Worm (Caenorhabditis elegans) whole organism, young adult: ENCODE results near the gene cct-3.

ENCODE experiments used
- B0019.2 ChIP-seq: fragments of 200-800 bp; sonication (Bioruptor generic); conservative IDR thresholded peaks from 2 replicates; pipeline ENCODE4 v1.3.6; 2022; ENCODE audit warnings: missing genetic modification reagents, missing genetic modification characterization, missing compliant biosample characterization
- C06A6.2 ChIP-seq: fragments of 200-800 bp; sonication (Bioruptor generic); conservative IDR thresholded peaks from 2 replicates; pipeline ENCODE4 v1.3.6; 2022; ENCODE audit warnings: missing genetic modification characterization, missing compliant biosample characterization
- D2030.7 ChIP-seq: fragments of 200-800 bp; sonication (Bioruptor generic); IDR thresholded peaks from 2 replicates; pipeline ENCODE4 v1.3.6; 2022; ENCODE audit warnings: missing genetic modification reagents, missing genetic modification characterization, missing compliant biosample characterization
- F10E7.11 ChIP-seq: sonication (generic microtip); optimal IDR thresholded peaks from 2 replicates; lab custom pipeline; 2017; ENCODE audit warnings: mild to moderate bottlenecking, missing genetic modification characterization, moderate library complexity, missing compliant biosample characterization
- F22D6.2 ChIP-seq: sonication (generic microtip); optimal IDR thresholded peaks from 2 replicates; lab custom pipeline; 2016; ENCODE audit warnings: mild to moderate bottlenecking, missing genetic modification characterization, missing compliant biosample characterization
- F23B12.7 ChIP-seq: sonication (generic microtip); optimal IDR thresholded peaks from 2 replicates; lab custom pipeline; 2017; ENCODE audit warnings: missing genetic modification characterization, mild to moderate bottlenecking, missing compliant biosample characterization, antibody characterized with exemption, moderate library complexity; ENCODE audit not compliant: insufficient read depth
- F57A8.1 ChIP-seq: fragments of 200-800 bp; sonication (Bioruptor generic); optimal IDR thresholded peaks from 2 replicates; lab custom pipeline; 2018; ENCODE audit warnings: mild to moderate bottlenecking, missing genetic modification characterization, moderate library complexity, missing compliant biosample characterization
- F57C9.4 ChIP-seq: sonication (generic microtip); optimal IDR thresholded peaks from 2 replicates; lab custom pipeline; 2017; ENCODE audit warnings: mild to moderate bottlenecking, missing genetic modification characterization, missing compliant biosample characterization
- T07F8.4 ChIP-seq: sonication (generic microtip); optimal IDR thresholded peaks from 2 replicates; lab custom pipeline; 2016; ENCODE audit warnings: mild to moderate bottlenecking, missing genetic modification characterization, moderate library complexity, missing compliant biosample characterization
- T26A5.8 ChIP-seq: sonication (generic microtip); optimal IDR thresholded peaks from 2 replicates; lab custom pipeline; 2016; ENCODE audit warnings: missing genetic modification characterization, missing compliant biosample characterization
- Y53G8AR.9 ChIP-seq: fragments of 200-800 bp; sonication (Bioruptor generic); conservative IDR thresholded peaks from 2 replicates; pipeline ENCODE4 v1.3.6; 2022; ENCODE audit warnings: missing genetic modification reagents, missing genetic modification characterization, missing compliant biosample characterization
- Y67H2A.10 ChIP-seq: fragments of 200-800 bp; sonication (Bioruptor generic); conservative IDR thresholded peaks from 2 replicates; pipeline ENCODE4 v1.3.6; 2022; ENCODE audit warnings: missing genetic modification reagents, missing genetic modification characterization, missing compliant biosample characterization
- attf-5 ChIP-seq: fragments of 200-800 bp; sonication (Bioruptor generic); optimal IDR thresholded peaks from 2 replicates; lab custom pipeline; 2018; ENCODE audit warnings: mild to moderate bottlenecking, missing genetic modification characterization, missing compliant biosample characterization
- ccch-3 ChIP-seq: fragments of 200-800 bp; sonication (Bioruptor generic); optimal IDR thresholded peaks from 2 replicates; lab custom pipeline; 2018; ENCODE audit warnings: mild to moderate bottlenecking, missing genetic modification characterization, missing compliant biosample characterization
- cebp-1 ChIP-seq, 2 experiments: fragments of 200-800 bp in 1 of 2; sonication (Bioruptor generic) in 1 of 2; sonication (generic microtip) in 1 of 2; IDR thresholded peaks in 1 of 2; optimal IDR thresholded peaks in 1 of 2; 2 replicates each; pipeline versions ENCODE4 v1.3.6 to Lab custom; 2017 to 2022; ENCODE audit warnings: missing compliant biosample characterization in 2 of 2, missing genetic modification characterization in 2 of 2, mild to moderate bottlenecking in 1 of 2, missing genetic modification reagents in 1 of 2, moderate library complexity in 1 of 2
- ceh-91 ChIP-seq: fragments of 200-800 bp; sonication (Bioruptor generic); IDR thresholded peaks from 2 replicates; pipeline ENCODE4 v1.3.6; 2022; ENCODE audit warnings: missing genetic modification reagents, missing genetic modification characterization, missing compliant biosample characterization
- dox-1 ChIP-seq: fragments of 200-800 bp; sonication (Bioruptor generic); IDR thresholded peaks from 2 replicates; pipeline ENCODE4 v1.3.6; 2022; ENCODE audit warnings: missing genetic modification reagents, missing genetic modification characterization, missing compliant biosample characterization
- dpff-1 ChIP-seq: sonication (generic microtip); optimal IDR thresholded peaks from 2 replicates; lab custom pipeline; 2017; ENCODE audit warnings: mild to moderate bottlenecking, missing genetic modification characterization, missing compliant biosample characterization
- dpl-1 ChIP-seq: fragments of 150-350 bp; optimal IDR thresholded peaks from 2 replicates; lab custom pipeline; 2014; ENCODE audit warnings: missing biosample characterization, missing genetic modification reagents, missing genetic modification characterization
- efl-1 ChIP-seq: fragments of 150-350 bp; optimal IDR thresholded peaks from 2 replicates; lab custom pipeline; 2014; ENCODE audit warnings: missing biosample characterization, missing genetic modification reagents, missing genetic modification characterization
- egl-18 ChIP-seq: fragments of 200-800 bp; sonication (Bioruptor generic); IDR thresholded peaks from 2 replicates; pipeline ENCODE4 v1.3.6; 2022; ENCODE audit warnings: missing genetic modification reagents, missing genetic modification characterization, missing compliant biosample characterization
- gei-17 ChIP-seq: fragments of 200-800 bp; sonication (Bioruptor generic); optimal IDR thresholded peaks from 2 replicates; lab custom pipeline; 2018; ENCODE audit warnings: mild to moderate bottlenecking, missing genetic modification characterization, missing compliant biosample characterization
- hmg-1.2 ChIP-seq: fragments of 200-800 bp; sonication (Bioruptor generic); IDR thresholded peaks from 2 replicates; pipeline ENCODE4 v1.3.6; 2022; ENCODE audit warnings: missing genetic modification reagents, missing genetic modification characterization, missing compliant biosample characterization
- lin-26 ChIP-seq: fragments of 200-800 bp; sonication (Bioruptor generic); IDR thresholded peaks from 2 replicates; pipeline ENCODE4 v1.3.6; 2022; ENCODE audit warnings: missing genetic modification reagents, missing genetic modification characterization, missing compliant biosample characterization
- lin-35 ChIP-seq, 3 experiments: fragments of 150-350 bp in 2 of 3; sonication (generic microtip) in 1 of 3; optimal IDR thresholded peaks; 2 replicates each; lab custom pipeline; 2014 to 2018; ENCODE audit warnings: missing biosample characterization in 3 of 3, missing genetic modification characterization in 3 of 3, missing genetic modification reagents in 3 of 3
- lin-54 ChIP-seq: fragments of 200-800 bp; sonication (Bioruptor generic); optimal IDR thresholded peaks from 2 replicates; lab custom pipeline; 2018; ENCODE audit warnings: mild to moderate bottlenecking, missing genetic modification characterization, missing compliant biosample characterization
- mcd-1 ChIP-seq: fragments of 200-800 bp; sonication (Bioruptor generic); IDR thresholded peaks from 2 replicates; pipeline ENCODE4 v1.3.6; 2022; ENCODE audit warnings: missing genetic modification reagents, missing genetic modification characterization, missing compliant biosample characterization
- mel-28 ChIP-seq: sonication (generic microtip); optimal IDR thresholded peaks from 2 replicates; lab custom pipeline; 2016; ENCODE audit warnings: borderline replicate concordance, mild to moderate bottlenecking, missing genetic modification characterization, missing compliant biosample characterization
- mes-4 ChIP-seq: sonication (generic microtip); optimal IDR thresholded peaks from 2 replicates; lab custom pipeline; 2016; ENCODE audit warnings: missing genotype, missing genetic modification characterization, missing compliant biosample characterization
- nhr-27 ChIP-seq: fragments of 200-800 bp; sonication (Bioruptor generic); optimal IDR thresholded peaks from 2 replicates; lab custom pipeline; 2018; ENCODE audit warnings: mild to moderate bottlenecking, missing genetic modification characterization, moderate library complexity, missing compliant biosample characterization
- nhr-90 ChIP-seq: sonication (generic microtip); optimal IDR thresholded peaks from 2 replicates; lab custom pipeline; 2016; ENCODE audit warnings: missing genotype, mild to moderate bottlenecking, missing genetic modification characterization, missing compliant biosample characterization
- sdz-38 ChIP-seq: sonication (generic microtip); optimal IDR thresholded peaks from 2 replicates; lab custom pipeline; 2016; ENCODE audit warnings: missing genotype, missing genetic modification characterization, missing compliant biosample characterization
- unc-130 ChIP-seq: sonication (generic microtip); optimal IDR thresholded peaks from 2 replicates; lab custom pipeline; 2016; ENCODE audit warnings: missing genetic modification reagents, missing genetic modification characterization, missing compliant biosample characterization

Gene cct-3

ce11 chrII:2197555-2198288 lies 35.6 kb upstream of the cct-3 start, which contains the start of gene C33C12.1:
C33C12.1 (plus strand) TSS chrII:2198238.
- TF ChIP-seq cebp-1 (GFP tag; IDR thresholded peaks at IDR 0.05; lab: Robert Waterston, UW) = no peak
- TF ChIP-seq cebp-1 (tag; optimal IDR thresholded peaks at IDR 0.05; lab: Kevin White, UChicago) = peak; percentile 3
- TF ChIP-seq F22D6.2 = no peak

- TF ChIP-seq dpl-1 (GFP tag; lab: Kevin White, UChicago) (no peak), T07F8.4 (tag; lab: Kevin White, UChicago) (no peak), gei-17 (no peak), F57A8.1 (no peak), F23B12.7 (no peak), mes-4 (tag; lab: Kevin White, UChicago) (no peak), C06A6.2 (no peak), efl-1 (GFP tag; lab: Kevin White, UChicago) (no peak), dpff-1 (tag; lab: Kevin White, UChicago) (no peak), hmg-1.2 (GFP tag; lab: Robert Waterston, UW) (no peak), attf-5 (GFP tag; lab: Kevin White, UChicago) (no peak), lin-26 (GFP tag; lab: Robert Waterston, UW) (no peak), sdz-38 (tag; lab: Kevin White, UChicago) (no peak), F10E7.11 (tag; lab: Kevin White, UChicago) (no peak), mel-28 (no peak), nhr-27 (tag; lab: Kevin White, UChicago) (no peak), egl-18 (GFP tag; lab: Robert Waterston, UW) (no peak), Y53G8AR.9 (no peak)
These were observed 31.2 kb upstream of the cct-3 start for ce11 chrII:2202147-2202546.

ce11 chrII:2204077-2204476 lies 29.3 kb upstream of the cct-3 start, which contains the start of gene Y59C2A.2:
Y59C2A.2 (minus strand) TSS chrII:2204137.
- TF ChIP-seq D2030.7 (peak; percentile 16; the same call in 1 of the 2 replicates), ccch-3 (GFP tag; lab: Kevin White, UChicago) (no peak), nhr-27 (tag; lab: Kevin White, UChicago) (no peak), F57C9.4 (tag; lab: Kevin White, UChicago) (no peak), efl-1 (GFP tag; lab: Kevin White, UChicago) (peak; percentile 68), unc-130 (no peak), T26A5.8 (tag; lab: Kevin White, UChicago) (no peak), ceh-91 (GFP tag; lab: Robert Waterston, UW) (no peak), B0019.2 (no peak), dox-1 (GFP tag; lab: Robert Waterston, UW) (no peak), mcd-1 (GFP tag; lab: Robert Waterston, UW) (peak; percentile 87), lin-35 (GFP tag; optimal IDR thresholded peaks at IDR 0.05; lab: Kevin White, UChicago) (peak in 1 of 3 experiments; percentile 70), dpl-1 (GFP tag; lab: Kevin White, UChicago) (peak; percentile 43), F23B12.7 (peak; percentile 45), nhr-90 (tag; lab: Kevin White, UChicago) (no peak), lin-54 (GFP tag; lab: Kevin White, UChicago) (peak; percentile 87), Y67H2A.10 (no peak)
